Worm (Caenorhabditis elegans): ENCODE measurements around the gene T05D4.2.
A peak's percentile ranks its signal among the peaks of the same experiment; 100 is the strongest.

The T05D4.2 gene

DNA sequence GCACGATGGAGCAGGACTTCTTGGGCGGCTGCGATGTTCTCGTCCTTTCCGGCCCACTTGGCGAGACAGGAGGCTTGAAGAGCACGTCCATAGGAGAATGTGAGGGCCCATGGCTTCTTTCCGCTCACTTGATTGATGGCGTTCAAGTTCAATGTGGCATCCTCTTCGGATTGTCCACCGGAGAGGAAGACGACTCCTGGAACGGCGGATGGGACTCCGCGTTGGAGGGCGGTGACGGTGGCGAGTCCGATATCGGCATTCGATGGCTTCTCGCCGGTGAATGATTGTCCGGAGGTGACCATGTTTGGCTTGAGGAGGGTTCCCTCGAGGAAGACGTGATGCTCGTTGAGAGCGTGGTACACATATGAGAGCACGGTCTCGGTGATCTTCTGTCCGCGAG lies 701 bp upstream of the T05D4.2 start:
- TF ChIP-seq ama-1 (optimal IDR thresholded peaks at IDR 0.05) (no peak), F13H6.1 (tag; optimal IDR thresholded peaks at IDR 0.05) (no peak), ZK546.5 (tag; optimal IDR thresholded peaks at IDR 0.05) (no peak), zag-1 (tag; optimal IDR thresholded peaks at IDR 0.05) (no peak), egl-27 (tag; optimal IDR thresholded peaks at IDR 0.05) (no peak), elt-1 (tag; optimal IDR thresholded peaks at IDR 0.05) (no peak), ceh-82 (tag; optimal IDR thresholded peaks at IDR 0.05) (no peak)

DNA sequence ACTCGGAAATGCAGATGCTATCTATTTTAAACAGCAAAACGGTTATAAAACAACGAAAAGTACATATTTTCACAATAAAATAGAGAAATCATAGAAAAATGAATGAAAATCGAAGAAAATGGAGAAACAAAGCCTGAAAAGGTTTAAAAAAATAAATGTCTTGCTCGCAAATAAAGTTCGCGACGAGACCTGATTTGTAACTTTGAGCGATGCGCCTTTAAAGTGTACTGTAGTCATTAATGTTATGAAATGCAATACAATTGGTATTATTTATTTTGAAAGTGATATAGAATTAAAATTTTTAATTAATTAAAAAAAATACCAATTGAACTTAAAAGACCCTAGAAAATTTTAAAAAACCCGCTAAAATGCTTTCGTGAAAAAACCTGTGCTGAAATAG lies 1.6 kb downstream of the T05D4.2 start:
- TF ChIP-seq ztf-11 (tag; optimal IDR thresholded peaks at IDR 0.05) (no peak), lin-11 (tag; optimal IDR thresholded peaks at IDR 0.05) (no peak), nhr-21 (tag; optimal IDR thresholded peaks at IDR 0.05) (no peak), fos-1 (tag; optimal IDR thresholded peaks at IDR 0.05) (no peak), Y55F3AM.14 (GFP tag; optimal IDR thresholded peaks at IDR 0.05) (no peak), lsy-2 (tag; optimal IDR thresholded peaks at IDR 0.05) (no peak), nhr-77 (tag; optimal IDR thresholded peaks at IDR 0.05) (no peak), peb-1 (tag; optimal IDR thresholded peaks at IDR 0.05) (no peak), aly-2 (tag; optimal IDR thresholded peaks at IDR 0.05) (no peak), ZK546.5 (tag; optimal IDR thresholded peaks at IDR 0.05) (no peak), snpc-4 (tag; optimal IDR thresholded peaks at IDR 0.05) (no peak), nhr-11 (tag; optimal IDR thresholded peaks at IDR 0.05) (no peak), blmp-1 (tag; optimal IDR thresholded peaks at IDR 0.05; ENCODE audit: insufficient read depth) (no peak), mdl-1 (tag; optimal IDR thresholded peaks at IDR 0.05) (no peak), ceh-16 (tag; optimal IDR thresholded peaks at IDR 0.05) (no peak), sma-3 (GFP tag; optimal IDR thresholded peaks at IDR 0.05) (no peak), C34F6.9 (tag; optimal IDR thresholded peaks at IDR 0.05) (no peak), ztf-1 (GFP tag; conservative IDR thresholded peaks at IDR 0.05) (no peak)

- TF ChIP-seq blmp-1 (tag; optimal IDR thresholded peaks at IDR 0.05; ENCODE audit: insufficient read depth) (peak; percentile 29), nhr-21 (tag; optimal IDR thresholded peaks at IDR 0.05) (no peak)
Observed at ce11 chrIII:13560715-13561114, 2.2 kb downstream of the T05D4.2 start.

ce11 chrIII:13556039-13556438 lies 6.8 kb downstream of the T05D4.2 start:
- TF ChIP-seq mbf-1 (tag; optimal IDR thresholded peaks at IDR 0.05) = no peak
- no peak for TF ChIP-seq unc-39 (tag; optimal IDR thresholded peaks at IDR 0.05)
- peak; percentile 40 for TF ChIP-seq blmp-1 (tag; optimal IDR thresholded peaks at IDR 0.05; ENCODE audit: insufficient read depth)

- TF ChIP-seq mab-5 (tag; optimal IDR thresholded peaks at IDR 0.05) (no peak), peb-1 (tag; optimal IDR thresholded peaks at IDR 0.05) (no peak), nhr-129 (tag; optimal IDR thresholded peaks at IDR 0.05) (no peak), unc-55 (GFP tag; optimal IDR thresholded peaks at IDR 0.05) (no peak), elt-1 (tag; optimal IDR thresholded peaks at IDR 0.05) (no peak), aly-2 (tag; optimal IDR thresholded peaks at IDR 0.05) (no peak), nhr-12 (tag; optimal IDR thresholded peaks at IDR 0.05) (no peak)
Observed at ce11 chrIII:13555234-13555633, 7.6 kb downstream of the T05D4.2 start, which contains the start of gene scav-2. Gene scav-2, minus strand, starts transcription at chrIII:13555334.

- TF ChIP-seq mab-5 (tag; optimal IDR thresholded peaks at IDR 0.05) = no peak
- TF ChIP-seq ama-1 (optimal IDR thresholded peaks at IDR 0.05) = peak; percentile 32
- peak; percentile 9 for TF ChIP-seq nhr-129 (tag; optimal IDR thresholded peaks at IDR 0.05)
- peak in 1 of 2 experiments; percentile 9 for TF ChIP-seq lsy-2 (tag; optimal IDR thresholded peaks at IDR 0.05)
- TF ChIP-seq ceh-16 (tag; optimal IDR thresholded peaks at IDR 0.05) = no peak
Observed at ce11 chrIII:13549960-13550359, 12.9 kb downstream of the T05D4.2 start.

ce11 chrIII:13548982-13549381 lies 13.9 kb downstream of the T05D4.2 start, which contains the start of gene mmad-1:
Gene mmad-1, minus strand, starts transcription at chrIII:13549005.
- TF ChIP-seq elt-3 (tag; optimal IDR thresholded peaks at IDR 0.05) = no peak
- TF ChIP-seq nhr-25 (tag; optimal IDR thresholded peaks at IDR 0.05) = peak; percentile 43
- peak; percentile 16 for TF ChIP-seq sem-4 (tag; optimal IDR thresholded peaks at IDR 0.05)
- TF ChIP-seq nhr-23 (tag; optimal IDR thresholded peaks at IDR 0.05) = no peak
- peak; percentile 26 for TF ChIP-seq ama-1 (optimal IDR thresholded peaks at IDR 0.05)
- TF ChIP-seq lin-11 (tag; optimal IDR thresholded peaks at IDR 0.05) = no peak
- TF ChIP-seq unc-62 (GFP tag; optimal IDR thresholded peaks at IDR 0.05) = no peak
- peak; percentile 61 for TF ChIP-seq unc-55 (GFP tag; optimal IDR thresholded peaks at IDR 0.05)
- peak; percentile 32 for TF ChIP-seq ztf-4 (tag; optimal IDR thresholded peaks at IDR 0.05)
- peak; percentile 37 for TF ChIP-seq sma-9 (GFP tag; optimal IDR thresholded peaks at IDR 0.05)
- TF ChIP-seq sma-9 (tag; optimal IDR thresholded peaks at IDR 0.05) = no peak
- TF ChIP-seq nhr-129 (tag; optimal IDR thresholded peaks at IDR 0.05) = peak; percentile 59
- TF ChIP-seq lsy-2 (tag; optimal IDR thresholded peaks at IDR 0.05) = peak in 1 of 2 experiments; percentile 67
- peak; percentile 55 for TF ChIP-seq fos-1 (tag; optimal IDR thresholded peaks at IDR 0.05)
- TF ChIP-seq egl-27 (tag; optimal IDR thresholded peaks at IDR 0.05) = no peak
- peak; percentile 72 for TF ChIP-seq crh-2 (tag; optimal IDR thresholded peaks at IDR 0.05)
- TF ChIP-seq sma-3 (GFP tag; optimal IDR thresholded peaks at IDR 0.05) = peak; percentile 59
- no peak for TF ChIP-seq ztf-1 (GFP tag; conservative IDR thresholded peaks at IDR 0.05)
- peak; percentile 33 for TF ChIP-seq F13H6.1 (tag; optimal IDR thresholded peaks at IDR 0.05)
- TF ChIP-seq peb-1 (tag; optimal IDR thresholded peaks at IDR 0.05) = no peak
- TF ChIP-seq dmd-4 (tag; optimal IDR thresholded peaks at IDR 0.05) = no peak
- peak; percentile 76 for TF ChIP-seq blmp-1 (tag; optimal IDR thresholded peaks at IDR 0.05; ENCODE audit: insufficient read depth)
- TF ChIP-seq elt-1 (tag; optimal IDR thresholded peaks at IDR 0.05) = no peak
- TF ChIP-seq ceh-82 (tag; optimal IDR thresholded peaks at IDR 0.05) = no peak
- peak; percentile 69 for TF ChIP-seq C34F6.9 (tag; optimal IDR thresholded peaks at IDR 0.05)
